Fruit fly (Drosophila melanogaster): ENCODE results near the gene CG14694.

DNA sequence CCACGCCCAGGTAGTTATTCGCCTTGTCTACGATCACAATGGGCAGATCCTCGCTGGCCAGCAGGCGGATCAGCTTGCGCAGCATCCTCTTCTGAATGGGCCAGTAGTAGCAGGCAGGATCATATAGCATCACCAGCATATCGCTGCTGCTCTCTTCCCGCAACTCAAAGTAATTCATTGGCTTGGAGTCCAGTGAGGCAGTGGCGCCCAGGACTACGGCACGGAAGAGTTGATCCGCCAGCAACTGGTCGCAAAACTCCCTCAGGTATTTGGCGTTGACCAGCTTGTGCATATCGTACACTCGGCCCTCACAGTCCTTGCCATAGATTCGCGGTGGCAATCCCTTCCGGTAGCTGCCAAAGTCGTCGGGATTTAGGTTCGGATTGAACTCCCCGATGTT, 19.0 kb upstream of the CG14694 start:
- TF ChIP-seq Clk (GFP tag; optimal IDR thresholded peaks at IDR 0.05) (no peak), Mnt (GFP tag; optimal IDR thresholded peaks at IDR 0.05) (no peak), kay (GFP tag; ENCODE audit: borderline replicate concordance) (no peak), CG7045 (GFP tag; optimal IDR thresholded peaks at IDR 0.05) (no peak), CG7101 (tag; optimal IDR thresholded peaks at IDR 0.05) (no peak), cnc (optimal IDR thresholded peaks at IDR 0.05) (no peak), tj (GFP tag; optimal IDR thresholded peaks at IDR 0.05) (no peak), bab1 (GFP tag; optimal IDR thresholded peaks at IDR 0.05) (no peak), ovo (GFP tag; optimal IDR thresholded peaks at IDR 0.05) (no peak), Crg-1 (GFP tag; optimal IDR thresholded peaks at IDR 0.05) (no peak), pad (GFP tag; optimal IDR thresholded peaks at IDR 0.05) (no peak), CG11617 (GFP tag; optimal IDR thresholded peaks at IDR 0.05) (no peak), CG33017 (tag; optimal IDR thresholded peaks at IDR 0.05) (no peak), toe (GFP tag; optimal IDR thresholded peaks at IDR 0.05) (no peak)
